Fruit fly (Drosophila melanogaster): ENCODE results near the gene CG2698.

DNA sequence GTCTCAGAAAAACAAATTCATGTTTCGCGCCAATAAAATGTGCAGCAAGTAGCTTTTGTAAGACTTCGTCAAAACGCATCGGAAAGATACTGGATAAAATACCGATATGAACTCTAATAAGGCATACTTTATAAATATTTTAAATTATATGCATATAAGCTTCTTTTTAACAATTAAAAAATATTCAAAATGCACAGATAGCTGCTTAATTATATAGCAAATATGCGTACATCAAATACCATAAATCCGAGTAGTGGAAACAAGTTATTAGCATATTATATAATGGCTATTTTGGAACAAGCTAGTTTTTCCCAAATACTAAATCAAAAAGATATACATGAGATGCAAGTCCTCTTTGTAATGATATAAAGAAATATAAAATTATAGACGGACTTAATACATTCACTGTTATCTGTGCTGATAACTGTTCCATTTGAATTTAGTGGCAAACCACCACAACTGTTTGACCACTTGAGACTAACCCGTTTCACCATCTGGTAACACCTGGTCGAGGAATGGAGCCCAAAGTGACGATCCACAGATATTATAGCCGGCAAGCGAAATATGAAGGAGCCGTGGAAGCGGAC, 1.7 kb upstream of the CG2698 start, which contains the start of gene PIG-H:
- no peak for TF ChIP-seq CG9215 (GFP tag; IDR thresholded peaks at IDR 0.05)
- TF ChIP-seq pfk (GFP tag; optimal IDR thresholded peaks at IDR 0.05): no peak
- no peak for TF ChIP-seq esg (GFP tag; conservative IDR thresholded peaks at IDR 0.05)
- TF ChIP-seq CG14014 (GFP tag; IDR thresholded peaks at IDR 0.05): no peak

Measured in whole organism, embryonic.